Worm (Caenorhabditis elegans): ENCODE results near the gene F17E9.5.

The F17E9.5 gene

ce11 chrIV:8301925-8302324 lies 43.7 kb upstream of the F17E9.5 start (continued):
- TF ChIP-seq hlh-4 (tag; optimal IDR thresholded peaks at IDR 0.05) (no peak), nhr-85 (tag) (peak; percentile 79), fos-1 (tag; optimal IDR thresholded peaks at IDR 0.05) (no peak), dpl-1 (GFP tag; optimal IDR thresholded peaks at IDR 0.05) (peak in 2 of 3 experiments; percentile 12 to 46), alr-1 (tag; optimal IDR thresholded peaks at IDR 0.05; ENCODE audit: borderline replicate concordance) (no peak), nhr-76 (tag; optimal IDR thresholded peaks at IDR 0.05) (no peak), ceh-88 (GFP tag; IDR thresholded peaks at IDR 0.05) (no peak), vab-15 (tag; optimal IDR thresholded peaks at IDR 0.05) (no peak), pqm-1 (tag; optimal IDR thresholded peaks at IDR 0.05) (no peak), nhr-90 (tag; optimal IDR thresholded peaks at IDR 0.05; ENCODE audit: poor library complexity) (peak; percentile 20), lir-3 (tag; optimal IDR thresholded peaks at IDR 0.05; ENCODE audit: poor library complexity) (no peak), Y116A8C.19 (tag; optimal IDR thresholded peaks at IDR 0.05; ENCODE audit: borderline replicate concordance) (no peak), snpc-4 (tag; optimal IDR thresholded peaks at IDR 0.05) (no peak)

- peak; percentile 70 for TF ChIP-seq blmp-1 (tag; optimal IDR thresholded peaks at IDR 0.05)
- no peak for TF ChIP-seq lin-35 (GFP tag; optimal IDR thresholded peaks at IDR 0.05)
- TF ChIP-seq elt-3 (tag; optimal IDR thresholded peaks at IDR 0.05) = peak in 4 of 6 experiments; percentile 1 to 18 (median 16)
- peak; percentile 90 for TF ChIP-seq nhr-85 (tag)
- TF ChIP-seq nhr-20 (tag; optimal IDR thresholded peaks at IDR 0.05) = no peak
- no peak for TF ChIP-seq fos-1 (tag; optimal IDR thresholded peaks at IDR 0.05)
- TF ChIP-seq snu-23 (GFP tag; optimal IDR thresholded peaks at IDR 0.05) = peak; percentile 18
- peak; percentile 64 for TF ChIP-seq grh-1 (GFP tag; IDR thresholded peaks at IDR 0.05)
- TF ChIP-seq lin-14 (GFP tag; optimal IDR thresholded peaks at IDR 0.05) = peak; percentile 30
- no peak for TF ChIP-seq egl-13 (tag; optimal IDR thresholded peaks at IDR 0.05)
- TF ChIP-seq lin-39 (tag; optimal IDR thresholded peaks at IDR 0.05) = no peak
- no peak for TF ChIP-seq dsc-1 (tag; optimal IDR thresholded peaks at IDR 0.05)
Measured at ce11 chrIV:8302648-8303161, 42.9 kb upstream of the F17E9.5 start.

ce11 chrIV:8303668-8304067 lies 42.0 kb upstream of the F17E9.5 start, which contains the start of gene vha-5:
vha-5 (plus strand) TSS chrIV:8303968.
- no peak for TF ChIP-seq skn-1 (tag; optimal IDR thresholded peaks at IDR 0.05)
- no peak for TF ChIP-seq lsy-2 (tag; optimal IDR thresholded peaks at IDR 0.05)

- TF ChIP-seq efl-1 (optimal IDR thresholded peaks at IDR 0.05) = no peak
- peak in 1 of 2 experiments; percentile 64 for TF ChIP-seq efl-1 (GFP tag; optimal IDR thresholded peaks at IDR 0.05 in 1 of 2)
- no peak for TF ChIP-seq ceh-63 (GFP tag; optimal IDR thresholded peaks at IDR 0.05)
Measured at ce11 chrIV:8307408-8307807, 38.2 kb upstream of the F17E9.5 start.

ce11 chrIV:8312105-8312504 lies 33.5 kb upstream of the F17E9.5 start:
- no peak for TF ChIP-seq pax-3 (tag; optimal IDR thresholded peaks at IDR 0.05)
- no peak for TF ChIP-seq xbp-1 (tag; optimal IDR thresholded peaks at IDR 0.05)
- no peak for TF ChIP-seq efl-1 (optimal IDR thresholded peaks at IDR 0.05)
- TF ChIP-seq efl-1 (GFP tag; optimal IDR thresholded peaks at IDR 0.05 in 1 of 2) = peak in 1 of 2 experiments; percentile 56
- TF ChIP-seq swsn-7 (tag; optimal IDR thresholded peaks at IDR 0.05) = no peak

ce11 chrIV:8312846-8313245 lies 32.8 kb upstream of the F17E9.5 start, which contains the start of gene F35H10.10:
F35H10.10 (minus strand) TSS chrIV:8312946.
- TF ChIP-seq nhr-19 (GFP tag; conservative IDR thresholded peaks at IDR 0.05) (no peak), blmp-1 (tag; optimal IDR thresholded peaks at IDR 0.05) (peak; percentile 84)
